Fruit fly (Drosophila melanogaster) whole organism, wandering third instar larva: ENCODE data around the gene CG34398.

ENCODE experiments used
- Abd-B ChIP-seq: fragments of >200 bp; optimal IDR thresholded peaks from 2 replicates; lab custom pipeline; 2017; ENCODE audit warnings: missing biosample characterization, missing genetic modification characterization
- Mio ChIP-seq: sonication (Bioruptor generic); optimal IDR thresholded peaks from 2 replicates; lab custom pipeline; 2016; ENCODE audit warnings: missing biosample characterization, missing genetic modification characterization
- br ChIP-seq: fragments of 200-800 bp; sonication (Bioruptor generic); optimal IDR thresholded peaks from 2 replicates; lab custom pipeline; 2016; ENCODE audit warnings: missing biosample characterization, missing genetic modification characterization
- brk ChIP-seq: fragments of 200-800 bp; sonication (Bioruptor generic); optimal IDR thresholded peaks from 2 replicates; lab custom pipeline; 2016; ENCODE audit warnings: missing biosample characterization, mild to moderate bottlenecking, missing genetic modification characterization
- dmrt93B ChIP-seq: fragments of 200-800 bp; sonication (Bioruptor generic); optimal IDR thresholded peaks from 2 replicates; lab custom pipeline; 2018; ENCODE audit warnings: missing biosample characterization, mild to moderate bottlenecking, missing genetic modification characterization
- lola ChIP-seq: fragments of >200 bp; optimal IDR thresholded peaks from 2 replicates; lab custom pipeline; 2017; ENCODE audit warnings: missing biosample characterization, missing genetic modification characterization
- pan ChIP-seq: fragments of >200 bp; optimal IDR thresholded peaks from 2 replicates; lab custom pipeline; 2017
- usp ChIP-seq: fragments of >200 bp; optimal IDR thresholded peaks from 2 replicates; lab custom pipeline; 2017; ENCODE audit warnings: missing biosample characterization, missing genetic modification characterization

- TF ChIP-seq lola: no peak
- no peak for TF ChIP-seq Mio
- no peak for TF ChIP-seq br (GFP tag; lab: Kevin White, UChicago)
- no peak for TF ChIP-seq dmrt93B (GFP tag; lab: Kevin White, UChicago)
- no peak for TF ChIP-seq brk (GFP tag; lab: Kevin White, UChicago)
- no peak for TF ChIP-seq pan
- no peak for TF ChIP-seq usp (GFP tag; lab: Kevin White, UChicago)
- no peak for TF ChIP-seq Abd-B
Observed at dm6 chr2L:8947989-8948388, 49.4 kb downstream of the CG34398 start.
